Worm (Caenorhabditis elegans): Measurements from ENCODE around the gene C06G1.1.

The C06G1.1 gene

ce11 chrX:16604566-16604965 is 28.6 kb upstream of the C06G1.1 start:
- TF ChIP-seq flt-1 (GFP tag; IDR thresholded peaks at IDR 0.05) (peak; percentile 84), ref-1 (GFP tag; conservative IDR thresholded peaks at IDR 0.05) (peak; percentile 59), cog-1 (tag; optimal IDR thresholded peaks at IDR 0.05) (peak; percentile 39), ztf-23 (GFP tag; IDR thresholded peaks at IDR 0.05) (peak; percentile 89), T22C8.4 (GFP tag; IDR thresholded peaks at IDR 0.05) (peak; percentile 51; the same call in 1 of the 2 replicates), ztf-29 (GFP tag; IDR thresholded peaks at IDR 0.05) (peak; percentile 77), tab-1 (GFP tag; IDR thresholded peaks at IDR 0.05) (peak; percentile 77), med-1 (GFP tag; optimal IDR thresholded peaks at IDR 0.05; ENCODE audit: insufficient read depth) (peak; percentile 50), klf-2 (GFP tag; conservative IDR thresholded peaks at IDR 0.05) (peak; percentile 78; the same call in 1 of the 2 replicates)

ce11 chrX:16607128-16607527 is 26.0 kb upstream of the C06G1.1 start:
- TF ChIP-seq flt-1 (GFP tag; IDR thresholded peaks at IDR 0.05) (no peak), tab-1 (GFP tag; IDR thresholded peaks at IDR 0.05) (no peak), T22C8.4 (GFP tag; IDR thresholded peaks at IDR 0.05) (no peak), ztf-29 (GFP tag; IDR thresholded peaks at IDR 0.05) (no peak), cog-1 (tag; optimal IDR thresholded peaks at IDR 0.05) (no peak), ztf-23 (GFP tag; IDR thresholded peaks at IDR 0.05) (no peak), ref-1 (GFP tag; conservative IDR thresholded peaks at IDR 0.05) (no peak)

- TF ChIP-seq tab-1 (GFP tag; IDR thresholded peaks at IDR 0.05) (no peak), klf-2 (GFP tag; conservative IDR thresholded peaks at IDR 0.05) (no peak), ztf-29 (GFP tag; IDR thresholded peaks at IDR 0.05) (no peak), med-1 (GFP tag; optimal IDR thresholded peaks at IDR 0.05; ENCODE audit: insufficient read depth) (no peak), T22C8.4 (GFP tag; IDR thresholded peaks at IDR 0.05) (no peak), cog-1 (tag; optimal IDR thresholded peaks at IDR 0.05) (no peak), ref-1 (GFP tag; conservative IDR thresholded peaks at IDR 0.05) (no peak), flt-1 (GFP tag; IDR thresholded peaks at IDR 0.05) (no peak), ztf-23 (GFP tag; IDR thresholded peaks at IDR 0.05) (no peak)
These were observed 23.7 kb upstream of the C06G1.1 start, which contains the start of gene F59C12.3 for ce11 chrX:16609424-16609823. Gene F59C12.3 (minus strand): TSS chrX:16609524.

- TF ChIP-seq T22C8.4 (GFP tag; IDR thresholded peaks at IDR 0.05) (peak; percentile 72), flt-1 (GFP tag; IDR thresholded peaks at IDR 0.05) (no peak), cog-1 (tag; optimal IDR thresholded peaks at IDR 0.05) (no peak), ref-1 (GFP tag; conservative IDR thresholded peaks at IDR 0.05) (no peak), ztf-29 (GFP tag; IDR thresholded peaks at IDR 0.05) (no peak), klf-2 (GFP tag; conservative IDR thresholded peaks at IDR 0.05) (no peak), tab-1 (GFP tag; IDR thresholded peaks at IDR 0.05) (no peak), ztf-23 (GFP tag; IDR thresholded peaks at IDR 0.05) (0 out of 2 replicates have a peak, but pooled peaks have one; percentile 21)
These were observed 21.7 kb upstream of the C06G1.1 start for ce11 chrX:16611333-16612043.

- TF ChIP-seq tab-1 (GFP tag; IDR thresholded peaks at IDR 0.05) (peak; percentile 72; the same call in 1 of the 2 replicates), ztf-23 (GFP tag; IDR thresholded peaks at IDR 0.05) (no peak), ref-1 (GFP tag; conservative IDR thresholded peaks at IDR 0.05) (peak; percentile 37), klf-2 (GFP tag; conservative IDR thresholded peaks at IDR 0.05) (no peak), flt-1 (GFP tag; IDR thresholded peaks at IDR 0.05) (peak; percentile 76), cog-1 (tag; optimal IDR thresholded peaks at IDR 0.05) (peak; percentile 96)
These were observed 20.7 kb upstream of the C06G1.1 start for ce11 chrX:16612293-16612946.

ce11 chrX:16613266-16613665 is 19.9 kb upstream of the C06G1.1 start, which contains the start of gene ain-1:
Gene ain-1 (plus strand): TSS chrX:16613451.
- no peak for TF ChIP-seq flt-1 (GFP tag; IDR thresholded peaks at IDR 0.05)

ce11 chrX:16614094-16614493 is 19.1 kb upstream of the C06G1.1 start:
- TF ChIP-seq ztf-29 (GFP tag; IDR thresholded peaks at IDR 0.05) (no peak), ref-1 (GFP tag; conservative IDR thresholded peaks at IDR 0.05) (0 out of 2 replicates have a peak, but pooled peaks have one; percentile 11), flt-1 (GFP tag; IDR thresholded peaks at IDR 0.05) (no peak)

- TF ChIP-seq T22C8.4 (GFP tag; IDR thresholded peaks at IDR 0.05) (no peak), klf-2 (GFP tag; conservative IDR thresholded peaks at IDR 0.05) (no peak), cog-1 (tag; optimal IDR thresholded peaks at IDR 0.05) (no peak), med-1 (GFP tag; optimal IDR thresholded peaks at IDR 0.05; ENCODE audit: insufficient read depth) (no peak), tab-1 (GFP tag; IDR thresholded peaks at IDR 0.05) (no peak), flt-1 (GFP tag; IDR thresholded peaks at IDR 0.05) (no peak), ztf-29 (GFP tag; IDR thresholded peaks at IDR 0.05) (no peak), ztf-23 (GFP tag; IDR thresholded peaks at IDR 0.05) (no peak), ref-1 (GFP tag; conservative IDR thresholded peaks at IDR 0.05) (no peak)
These were observed 15.6 kb upstream of the C06G1.1 start for ce11 chrX:16617427-16618128.

ce11 chrX:16618129-16618525 is 15.0 kb upstream of the C06G1.1 start:
- TF ChIP-seq klf-2 (GFP tag; conservative IDR thresholded peaks at IDR 0.05), result no peak
- TF ChIP-seq flt-1 (GFP tag; IDR thresholded peaks at IDR 0.05), result 0 out of 2 replicates have a peak, but pooled peaks have one; percentile 43
- TF ChIP-seq ztf-23 (GFP tag; IDR thresholded peaks at IDR 0.05), result no peak
- no peak for TF ChIP-seq ref-1 (GFP tag; conservative IDR thresholded peaks at IDR 0.05)
- no peak for TF ChIP-seq med-1 (GFP tag; optimal IDR thresholded peaks at IDR 0.05; ENCODE audit: insufficient read depth)
- TF ChIP-seq ztf-29 (GFP tag; IDR thresholded peaks at IDR 0.05), result no peak
- TF ChIP-seq T22C8.4 (GFP tag; IDR thresholded peaks at IDR 0.05), result no peak
